Worm (Caenorhabditis elegans) whole organism, midembryonic: ENCODE results near the gene nhr-219.

Experiments used
- T22C8.4 ChIP-seq: fragments of 200-800 bp; sonication (Bioruptor generic); IDR thresholded peaks from 2 replicates; pipeline ENCODE4 v1.3.6; 2022; ENCODE audit warnings: missing genetic modification characterization, missing compliant biosample characterization
- cog-1 ChIP-seq: sonication (generic microtip); optimal IDR thresholded peaks from 2 replicates; lab custom pipeline; 2016; ENCODE audit warnings: missing genetic modification characterization, missing compliant biosample characterization
- flt-1 ChIP-seq: fragments of 200-800 bp; sonication (Bioruptor generic); IDR thresholded peaks from 2 replicates; pipeline ENCODE4 v1.3.6; 2022; ENCODE audit warnings: missing genetic modification characterization, missing compliant biosample characterization
- klf-2 ChIP-seq: fragments of 200-800 bp; sonication (Bioruptor generic); conservative IDR thresholded peaks from 2 replicates; pipeline ENCODE4 v1.3.6; 2022; ENCODE audit warnings: missing genetic modification reagents, missing genetic modification characterization, missing compliant biosample characterization
- med-1 ChIP-seq: sonication (generic microtip); optimal IDR thresholded peaks from 2 replicates; lab custom pipeline; 2017; ENCODE audit warnings: missing genetic modification characterization, mild to moderate bottlenecking, missing compliant biosample characterization, antibody characterized with exemption, missing genetic modification reagents; ENCODE audit not compliant: insufficient read depth
- ref-1 ChIP-seq: fragments of 200-800 bp; sonication (Bioruptor generic); conservative IDR thresholded peaks from 2 replicates; pipeline ENCODE4 v1.3.6; 2022; ENCODE audit warnings: missing genetic modification reagents, missing genetic modification characterization, missing compliant biosample characterization
- tab-1 ChIP-seq: fragments of 200-800 bp; sonication (Bioruptor generic); IDR thresholded peaks from 2 replicates; pipeline ENCODE4 v1.3.6; 2022; ENCODE audit warnings: missing genetic modification characterization, missing compliant biosample characterization
- ztf-23 ChIP-seq: fragments of 200-800 bp; sonication (Bioruptor generic); IDR thresholded peaks from 2 replicates; pipeline ENCODE4 v1.3.6; 2022; ENCODE audit warnings: missing genetic modification reagents, missing genetic modification characterization, missing compliant biosample characterization
- ztf-29 ChIP-seq: fragments of 200-800 bp; sonication (Bioruptor generic); IDR thresholded peaks from 2 replicates; pipeline ENCODE4 v1.3.6; 2022; ENCODE audit warnings: missing genetic modification reagents, missing genetic modification characterization, missing compliant biosample characterization

nhr-219 gene

DNA sequence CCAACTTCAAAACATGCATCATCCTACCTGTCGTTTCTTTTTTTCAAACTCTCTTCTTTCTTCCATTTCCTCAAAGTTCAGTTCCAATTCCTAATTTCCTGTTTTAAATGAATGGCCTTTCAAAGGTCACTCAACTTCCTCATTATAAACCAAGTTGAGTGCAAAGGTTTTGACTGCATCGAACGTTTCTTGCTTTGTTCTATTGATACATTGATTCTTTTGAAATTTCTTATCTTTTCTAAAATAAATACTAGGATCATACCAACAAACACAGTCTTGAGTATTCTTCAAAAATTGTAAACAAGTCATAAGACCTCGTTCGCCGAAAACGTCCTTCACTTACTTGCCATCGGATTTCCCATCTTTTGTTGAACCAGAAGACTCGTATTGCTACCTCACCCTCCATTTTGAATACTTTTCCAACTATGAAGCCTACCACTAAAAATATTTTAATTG is 24.2 kb upstream of the nhr-219 start, which contains the start of gene F59E11.7:
Gene F59E11.7, plus strand, starts transcription at position 51 of the 456 bp plus-strand sequence.
- TF ChIP-seq flt-1 (GFP tag; lab: Robert Waterston, UW) = no peak
- TF ChIP-seq ref-1 = no peak
- no peak for TF ChIP-seq ztf-23
- TF ChIP-seq med-1 (GFP tag; lab: Kevin White, UChicago) = no peak
- TF ChIP-seq tab-1 = no peak
- no peak for TF ChIP-seq ztf-29
- TF ChIP-seq cog-1 (tag; lab: Kevin White, UChicago) = no peak
- no peak for TF ChIP-seq T22C8.4
- TF ChIP-seq klf-2 = no peak

DNA sequence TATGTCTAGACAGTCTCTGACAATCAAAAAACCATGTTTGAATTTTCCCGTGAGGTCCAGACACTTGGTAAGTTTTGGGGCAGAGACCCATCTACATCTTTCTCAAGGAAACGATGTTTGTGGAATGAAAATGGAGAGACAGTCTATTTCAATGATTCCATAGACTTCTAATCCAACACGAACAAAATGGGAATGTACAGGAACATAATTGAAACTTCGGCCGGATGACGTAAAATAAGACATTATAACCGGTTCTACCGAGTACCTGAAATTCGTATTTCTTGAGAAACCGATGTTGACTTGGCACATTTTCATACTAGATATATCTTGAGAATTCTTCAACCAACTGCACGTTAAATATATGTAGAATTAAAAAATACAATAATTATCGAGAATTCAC is 22.1 kb upstream of the nhr-219 start, which contains the start of gene str-87:
Gene str-87, minus strand, starts transcription at position 101 of the 400 bp plus-strand sequence.
- TF ChIP-seq ztf-29 (no peak), ref-1 (no peak), med-1 (GFP tag; lab: Kevin White, UChicago) (no peak), T22C8.4 (no peak), tab-1 (no peak), ztf-23 (no peak), flt-1 (GFP tag; lab: Robert Waterston, UW) (no peak), cog-1 (tag; lab: Kevin White, UChicago) (no peak), klf-2 (no peak)

DNA sequence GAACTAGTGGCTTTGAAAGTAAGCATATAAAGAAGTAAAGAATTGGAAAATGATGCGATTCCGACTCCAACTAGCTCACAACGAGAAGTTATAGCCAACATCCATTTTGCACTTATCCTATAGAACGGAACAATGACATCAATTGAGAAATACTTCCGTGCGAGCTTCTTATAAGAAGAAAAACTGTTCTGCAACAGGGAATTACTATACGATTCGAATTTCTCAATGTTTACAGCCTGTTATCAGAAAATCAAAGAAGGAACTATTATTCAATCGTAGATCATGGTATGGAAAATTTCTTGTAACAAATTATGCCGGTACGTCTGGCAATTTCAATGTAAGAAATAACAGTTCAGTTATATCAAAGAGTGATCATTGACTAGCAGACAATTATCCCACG is 19.8 kb upstream of the nhr-219 start, which contains the start of gene str-85:
Gene str-85, minus strand, starts transcription at position 101 of the 400 bp plus-strand sequence.
- no peak for TF ChIP-seq cog-1 (tag; lab: Kevin White, UChicago)
- TF ChIP-seq ztf-29 = no peak
- TF ChIP-seq ref-1 = no peak
- no peak for TF ChIP-seq klf-2
- TF ChIP-seq flt-1 (GFP tag; lab: Robert Waterston, UW) = no peak
- no peak for TF ChIP-seq T22C8.4
- TF ChIP-seq tab-1 = no peak
- TF ChIP-seq ztf-23 = no peak
- no peak for TF ChIP-seq med-1 (GFP tag; lab: Kevin White, UChicago)

DNA sequence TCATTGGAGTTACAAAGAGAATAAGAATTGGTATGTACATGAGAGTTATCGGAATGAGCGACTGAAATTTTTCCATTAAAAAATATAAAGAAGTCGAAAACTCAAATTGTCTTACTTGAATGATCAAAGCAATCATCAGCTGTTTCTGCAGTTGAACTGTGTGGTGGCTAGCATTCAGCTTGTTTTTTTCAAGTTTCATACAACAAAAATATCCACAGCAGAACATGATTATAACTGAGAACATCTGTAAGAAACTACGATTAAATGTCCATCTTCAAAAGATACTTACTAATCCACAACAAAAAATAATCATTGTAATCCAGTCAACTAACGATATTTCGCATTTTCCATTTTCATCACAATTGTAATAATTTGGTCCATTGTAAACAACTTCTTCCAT is 18.8 kb upstream of the nhr-219 start:
- TF ChIP-seq klf-2 = no peak
- TF ChIP-seq ref-1 = no peak
- TF ChIP-seq med-1 (GFP tag; lab: Kevin White, UChicago) = no peak
- no peak for TF ChIP-seq ztf-29
- TF ChIP-seq tab-1 = no peak
- TF ChIP-seq flt-1 (GFP tag; lab: Robert Waterston, UW) = no peak

DNA sequence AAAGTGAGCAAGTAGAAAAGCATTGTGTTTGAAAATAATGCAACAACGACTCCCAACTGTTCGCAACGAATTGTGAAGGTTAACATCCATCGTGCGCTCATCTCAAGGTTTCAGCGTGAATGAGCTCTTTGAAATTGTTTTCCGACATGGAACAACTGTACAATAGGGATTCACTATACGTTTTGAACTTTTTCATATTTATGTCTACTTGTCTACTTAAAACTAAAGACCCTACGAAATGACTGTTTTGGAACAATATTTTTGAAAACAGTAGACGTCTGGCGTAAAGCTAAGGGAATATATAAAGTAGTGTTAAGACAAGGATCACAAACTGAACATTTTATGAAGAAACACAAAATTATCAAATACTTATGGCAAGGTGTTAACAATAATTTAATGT is 17.6 kb upstream of the nhr-219 start, which contains the start of gene str-86:
Gene str-86, minus strand, starts transcription at position 101 of the 400 bp plus-strand sequence.
- no peak for TF ChIP-seq med-1 (GFP tag; lab: Kevin White, UChicago)
- TF ChIP-seq cog-1 (tag; lab: Kevin White, UChicago) = no peak
- no peak for TF ChIP-seq ref-1
- no peak for TF ChIP-seq ztf-29
- no peak for TF ChIP-seq klf-2
- no peak for TF ChIP-seq flt-1 (GFP tag; lab: Robert Waterston, UW)
- TF ChIP-seq ztf-23 = no peak
- no peak for TF ChIP-seq T22C8.4
- TF ChIP-seq tab-1 = no peak

DNA sequence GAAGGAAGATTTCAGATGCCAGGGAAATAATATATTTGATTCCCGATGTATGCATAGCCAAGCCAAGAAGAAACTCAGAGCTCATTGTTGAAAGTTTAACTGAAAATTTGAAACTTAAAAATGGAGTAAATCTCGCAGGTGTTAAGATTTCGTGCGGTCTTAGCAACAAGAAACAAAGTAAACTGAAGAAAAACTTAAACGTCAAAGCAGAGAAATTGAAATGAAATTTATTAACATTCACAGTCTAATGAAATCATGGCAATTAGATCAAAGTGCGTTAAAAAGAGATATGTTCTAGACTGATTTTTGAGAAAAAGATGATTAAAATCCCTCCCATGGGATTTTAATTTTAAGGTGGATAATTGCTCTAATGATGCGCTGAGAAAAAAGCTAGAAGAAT is 14.9 kb upstream of the nhr-219 start, which contains the start of gene str-84:
Gene str-84, minus strand, starts transcription at position 101 of the 400 bp plus-strand sequence.
- no peak for TF ChIP-seq med-1 (GFP tag; lab: Kevin White, UChicago)
- no peak for TF ChIP-seq ref-1
- no peak for TF ChIP-seq tab-1
- TF ChIP-seq ztf-29 = no peak
- TF ChIP-seq flt-1 (GFP tag; lab: Robert Waterston, UW) = no peak
- TF ChIP-seq klf-2 = no peak

DNA sequence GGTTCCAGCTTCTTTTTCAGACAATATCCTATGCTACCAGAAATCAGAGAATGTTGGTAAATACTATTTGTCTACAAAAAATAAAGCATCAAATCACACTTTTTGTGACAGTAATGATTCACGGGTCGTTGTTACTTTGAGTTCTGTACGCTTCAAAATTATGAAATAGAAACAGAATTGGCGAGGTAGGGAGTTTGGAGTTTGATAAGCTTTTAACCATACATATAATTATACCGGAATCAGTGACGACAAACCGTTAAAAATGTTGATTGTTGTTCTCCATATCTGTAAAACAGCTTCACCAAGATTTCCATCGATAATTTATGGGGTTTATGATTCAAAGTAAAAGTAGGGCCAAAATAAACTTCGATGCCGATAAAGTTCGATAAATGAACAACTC is 11.9 kb upstream of the nhr-219 start:
- TF ChIP-seq tab-1 (no peak), ref-1 (no peak), T22C8.4 (no peak), cog-1 (tag; lab: Kevin White, UChicago) (no peak), ztf-23 (no peak), klf-2 (no peak), med-1 (GFP tag; lab: Kevin White, UChicago) (no peak), ztf-29 (no peak), flt-1 (GFP tag; lab: Robert Waterston, UW) (no peak)

DNA sequence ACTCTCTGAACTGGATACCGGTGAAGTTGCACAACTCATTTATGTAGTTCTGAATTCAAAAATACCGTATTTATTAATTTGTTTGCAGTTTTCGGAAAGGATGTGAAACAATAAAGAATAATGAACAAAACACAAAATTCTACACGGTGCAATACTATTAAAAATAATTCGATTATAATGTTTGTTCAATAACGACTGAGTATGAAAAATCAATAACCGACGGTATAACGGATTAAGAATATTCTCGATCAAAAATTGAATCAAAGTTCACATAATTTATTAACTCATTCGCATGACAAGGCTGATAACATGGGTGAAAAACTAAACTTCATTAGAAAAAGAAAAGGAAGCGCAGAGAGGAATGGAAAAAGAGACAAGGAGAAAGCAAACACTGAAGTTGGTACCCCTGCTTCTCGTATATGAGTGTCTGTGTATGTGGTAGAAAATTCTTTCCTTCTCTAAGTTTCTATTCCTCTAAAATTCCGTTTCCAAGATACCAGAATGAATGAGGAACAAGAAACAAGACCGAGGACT is 9.0 kb upstream of the nhr-219 start, which contains the start of gene nhr-143:
Gene nhr-143, minus strand, starts transcription at position 51 of the 534 bp plus-strand sequence.
- no peak for TF ChIP-seq ztf-29
- TF ChIP-seq med-1 (GFP tag; lab: Kevin White, UChicago) = no peak
- TF ChIP-seq tab-1 = no peak
- TF ChIP-seq flt-1 (GFP tag; lab: Robert Waterston, UW) = no peak
- no peak for TF ChIP-seq ref-1
- TF ChIP-seq cog-1 (tag; lab: Kevin White, UChicago) = no peak
- no peak for TF ChIP-seq ztf-23
- TF ChIP-seq T22C8.4 = no peak
- no peak for TF ChIP-seq klf-2

DNA sequence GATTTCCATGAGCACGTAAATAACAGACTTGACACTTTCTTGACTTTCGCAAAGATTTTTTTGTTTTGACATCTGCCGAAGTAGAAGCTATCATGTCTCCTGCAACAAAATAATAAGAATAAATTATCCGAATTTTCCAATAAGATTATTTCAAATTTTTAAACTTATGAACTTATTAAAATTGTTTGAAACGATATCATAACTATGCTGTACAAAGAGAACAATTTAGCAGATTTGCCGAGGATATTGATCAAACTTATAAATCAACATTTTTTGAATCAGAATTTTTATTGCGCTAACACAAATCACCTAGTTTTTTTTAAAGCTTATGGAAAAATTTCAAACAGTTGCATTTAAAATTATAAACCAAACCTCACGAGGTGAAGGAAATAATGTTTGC is 6.3 kb upstream of the nhr-219 start, which contains the start of gene nhr-195:
Gene nhr-195, minus strand, starts transcription at position 101 of the 400 bp plus-strand sequence.
- TF ChIP-seq ztf-29 (no peak), klf-2 (no peak), med-1 (GFP tag; lab: Kevin White, UChicago) (no peak), tab-1 (no peak), T22C8.4 (no peak), ztf-23 (no peak), flt-1 (GFP tag; lab: Robert Waterston, UW) (no peak)

DNA sequence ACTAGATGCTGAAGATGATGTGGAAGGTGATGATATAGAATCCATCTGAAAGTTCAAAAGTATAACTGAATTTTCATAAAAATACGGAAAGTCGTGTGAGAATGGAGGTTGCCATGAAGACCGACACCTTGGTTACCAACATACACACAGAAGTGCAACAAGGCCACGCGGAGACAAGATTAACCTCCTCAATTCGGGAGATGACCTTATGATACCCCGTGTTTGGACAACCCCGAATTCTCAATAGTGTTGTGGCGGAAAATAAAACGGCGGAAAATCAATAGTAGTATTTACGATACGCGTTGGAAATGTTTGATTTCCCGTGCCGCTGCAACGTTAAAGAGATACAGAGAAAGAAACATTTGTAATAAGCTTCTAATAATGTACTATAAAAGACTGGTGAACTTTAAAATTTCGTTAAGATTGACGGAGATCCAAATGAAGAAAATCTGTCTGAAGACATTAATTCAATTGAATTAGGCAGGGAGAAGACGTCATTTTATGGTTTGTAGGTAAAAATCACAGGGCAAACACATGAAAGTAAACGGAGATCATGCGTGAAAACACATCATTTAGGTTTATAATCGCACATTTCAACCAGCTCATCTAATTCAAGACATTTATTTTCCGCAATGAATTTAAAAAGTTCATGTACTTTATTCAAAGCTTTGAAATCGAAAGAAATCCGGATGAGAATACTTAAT is 1.8 kb downstream of the nhr-219 start, which contains the start of gene nhr-44:
Gene nhr-44, minus strand, starts transcription at position 51 of the 704 bp plus-strand sequence.
- no peak for TF ChIP-seq klf-2
